Worm (Caenorhabditis elegans): Measurements from ENCODE around the gene acs-1.

DNA sequence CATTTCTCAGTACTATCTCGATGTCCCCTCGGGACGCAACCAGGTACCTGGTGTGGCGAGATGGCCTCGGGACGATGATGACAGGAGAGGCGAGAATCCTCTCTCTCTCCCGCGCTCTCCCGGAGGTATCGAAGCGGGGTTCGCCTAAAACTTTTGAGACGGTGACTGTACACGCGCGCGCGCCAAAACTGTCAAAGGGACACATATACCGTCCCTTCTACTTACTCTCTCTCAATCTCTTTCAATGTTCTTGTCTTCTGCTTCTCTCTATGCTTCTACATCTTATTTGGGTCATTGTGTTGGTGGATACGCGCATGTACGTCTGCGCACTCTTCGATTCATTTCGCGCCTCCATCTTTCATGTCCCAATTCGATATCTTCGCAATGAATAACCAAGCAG is 17.1 kb downstream of the acs-1 start:
- TF ChIP-seq tbx-2 (tag; optimal IDR thresholded peaks at IDR 0.05) (peak; percentile 32), ztf-16 (tag; optimal IDR thresholded peaks at IDR 0.05) (no peak), ref-2 (tag; optimal IDR thresholded peaks at IDR 0.05) (peak; percentile 55)
